Worm (Caenorhabditis elegans): ENCODE measurements around the gene flp-14.

ce11 chrIII:12932776-12933175, 22.5 kb downstream of the flp-14 start:
- TF ChIP-seq sea-2 (GFP tag; optimal IDR thresholded peaks at IDR 0.05) = no peak
- peak; percentile 27 for TF ChIP-seq elt-2 (tag; optimal IDR thresholded peaks at IDR 0.05)
- no peak for TF ChIP-seq egl-27 (tag; optimal IDR thresholded peaks at IDR 0.05)
- no peak for TF ChIP-seq elt-1 (tag; optimal IDR thresholded peaks at IDR 0.05)
- TF ChIP-seq nfya-1 (tag; optimal IDR thresholded peaks at IDR 0.05; ENCODE audit: insufficient read depth) = no peak
- no peak for TF ChIP-seq fos-1 (tag; optimal IDR thresholded peaks at IDR 0.05)
- TF ChIP-seq ceh-82 (tag; optimal IDR thresholded peaks at IDR 0.05) = no peak
- no peak for TF ChIP-seq nhr-25 (tag; optimal IDR thresholded peaks at IDR 0.05)
- TF ChIP-seq R02D3.7 (tag; optimal IDR thresholded peaks at IDR 0.05) = no peak
- no peak for TF ChIP-seq nhr-23 (tag; optimal IDR thresholded peaks at IDR 0.05)
- no peak for TF ChIP-seq nhr-12 (tag; optimal IDR thresholded peaks at IDR 0.05)
- no peak for TF ChIP-seq snpc-4 (tag; optimal IDR thresholded peaks at IDR 0.05)
- TF ChIP-seq lin-39 (tag; optimal IDR thresholded peaks at IDR 0.05) = no peak
